Worm (Caenorhabditis elegans) whole organism, L4/young adult: ENCODE data around the gene Y43F8B.15.

Experiments used
- W03F9.2 ChIP-seq: fragments of 150-350 bp; optimal IDR thresholded peaks from 2 replicates; lab custom pipeline; 2014; ENCODE audit warnings: missing biosample characterization, missing genetic modification characterization
- dao-5 ChIP-seq: sonication (generic microtip); optimal IDR thresholded peaks from 2 replicates; lab custom pipeline; 2016; ENCODE audit warnings: missing genotype, missing genetic modification characterization, moderate library complexity, missing compliant biosample characterization
- him-1 ChIP-seq: sonication (generic microtip); optimal IDR thresholded peaks from 2 replicates; lab custom pipeline; 2016; ENCODE audit warnings: missing genotype, missing genetic modification reagents, missing genetic modification characterization, missing compliant biosample characterization

DNA sequence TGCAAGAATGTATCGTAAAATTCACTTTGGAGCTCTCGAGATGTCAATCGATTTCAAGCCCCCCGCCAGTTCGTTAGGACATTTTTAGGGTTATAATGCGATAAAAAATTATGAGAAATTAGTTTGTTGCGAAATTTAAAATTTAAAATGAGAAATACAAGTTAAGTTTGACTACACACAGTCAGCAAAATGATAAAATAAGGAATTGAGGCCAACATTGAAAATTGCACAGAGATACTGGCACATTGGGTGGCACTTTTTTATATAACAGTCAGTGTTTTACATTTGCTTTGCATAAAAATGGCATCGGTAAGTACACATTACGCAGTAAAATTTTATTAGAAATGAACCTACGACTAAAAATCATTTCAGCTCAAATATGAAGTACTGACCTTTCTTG, 6.2 kb upstream of the Y43F8B.15 start, which contains the start of gene Y43F8B.12:
- TF ChIP-seq him-1 (tag; lab: Kevin White, UChicago): no peak
- no peak for TF ChIP-seq W03F9.2 (tag; lab: Kevin White, UChicago)
- TF ChIP-seq dao-5: no peak
